Fruit fly (Drosophila melanogaster) whole organism, wandering third instar larva: ENCODE data around the gene CG6443.

Experiments used
- CrebA ChIP-seq: fragments of 200-800 bp; sonication (Bioruptor generic); optimal IDR thresholded peaks from 2 replicates; lab custom pipeline; 2016; ENCODE audit warnings: missing biosample characterization, mild to moderate bottlenecking, missing genetic modification characterization, borderline replicate concordance
- Jra ChIP-seq: sonication (Bioruptor generic); optimal IDR thresholded peaks from 2 replicates; lab custom pipeline; 2016; ENCODE audit warnings: missing biosample characterization, missing genetic modification characterization
- h ChIP-seq: fragments of 200-800 bp; sonication (Bioruptor generic); optimal IDR thresholded peaks from 3 replicates; lab custom pipeline; 2016; ENCODE audit warnings: missing biosample characterization, mild to moderate bottlenecking, missing genetic modification characterization
- usp ChIP-seq: fragments of >200 bp; optimal IDR thresholded peaks from 2 replicates; lab custom pipeline; 2017; ENCODE audit warnings: missing biosample characterization, missing genetic modification characterization
- woc ChIP-seq: sonication (Bioruptor generic); optimal IDR thresholded peaks from 2 replicates; lab custom pipeline; 2016; ENCODE audit warnings: missing biosample characterization, mild to moderate bottlenecking, missing genetic modification characterization

DNA sequence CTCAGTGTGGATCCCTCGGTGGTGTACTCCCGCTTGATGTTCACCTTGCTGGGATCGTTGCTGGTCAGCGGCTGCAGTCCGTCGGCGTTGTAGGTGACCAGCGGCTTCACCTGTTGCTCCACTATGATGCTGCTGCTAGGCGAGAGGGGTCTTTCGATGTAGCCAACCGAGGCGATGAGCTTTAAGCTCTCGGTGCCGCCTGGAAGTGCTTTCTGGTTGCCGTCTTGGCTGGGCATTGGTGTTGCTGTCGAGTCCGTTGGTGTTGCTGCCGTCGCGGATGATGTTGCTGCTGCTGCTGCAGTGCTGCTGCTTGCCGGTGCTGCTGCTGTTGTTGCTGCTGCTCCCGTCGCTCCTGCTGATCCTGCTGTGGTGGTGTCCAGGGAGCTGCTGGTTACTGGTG is 45.3 kb downstream of the CG6443 start:
- TF ChIP-seq h (GFP tag; lab: Kevin White, UChicago) (no peak), CrebA (GFP tag; lab: Kevin White, UChicago) (no peak), woc (GFP tag; lab: Kevin White, UChicago) (no peak), usp (GFP tag; lab: Kevin White, UChicago) (no peak), Jra (GFP tag; lab: Kevin White, UChicago) (no peak)
